Worm (Caenorhabditis elegans) whole organism, L4 larva: Measurements from ENCODE around the gene csn-5.

Experiments
- ces-1 ChIP-seq: fragments of 150-350 bp; sonication (generic microtip); optimal IDR thresholded peaks from 4 replicates; lab custom pipeline; 2014; ENCODE audit warnings: missing biosample characterization, missing genetic modification reagents, missing genetic modification characterization
- fos-1 ChIP-seq: fragments of 150-350 bp; optimal IDR thresholded peaks from 2 replicates; lab custom pipeline; 2014; ENCODE audit warnings: missing biosample characterization, missing genetic modification characterization
- hlh-30 ChIP-seq: sonication (generic microtip); optimal IDR thresholded peaks from 2 replicates; lab custom pipeline; 2017; ENCODE audit warnings: antibody characterized with exemption, mild to moderate bottlenecking, missing genetic modification characterization, missing compliant biosample characterization; ENCODE audit not compliant: insufficient read depth
- lin-39 ChIP-seq: fragments of 150-350 bp; optimal IDR thresholded peaks from 2 replicates; lab custom pipeline; 2014; ENCODE audit warnings: missing biosample characterization, missing genetic modification reagents, missing genetic modification characterization
- mdl-1 ChIP-seq, 2 experiments: fragments of 150-350 bp in 1 of 2; sonication (generic microtip) in 1 of 2; optimal IDR thresholded peaks; 2 replicates each; lab custom pipeline; 2014 to 2017; ENCODE audit warnings: missing biosample characterization in 2 of 2, missing genetic modification characterization in 2 of 2
- pqm-1 ChIP-seq: sonication (generic microtip); optimal IDR thresholded peaks from 2 replicates; lab custom pipeline; 2017; ENCODE audit warnings: missing biosample characterization, missing genetic modification characterization
- tag-97 ChIP-seq: fragments of 200-800 bp; sonication (Bioruptor generic); IDR thresholded peaks from 2 replicates; pipeline ENCODE4 v1.3.6; 2022; ENCODE audit warnings: missing genetic modification characterization, missing compliant biosample characterization
- unc-39 ChIP-seq: sonication (generic microtip); optimal IDR thresholded peaks from 2 replicates; lab custom pipeline; 2017; ENCODE audit warnings: missing biosample characterization, missing genetic modification characterization

ce11 chrIV:5669459-5669858, 20.1 kb downstream of the csn-5 start, which contains the start of gene T19E7.6:
- TF ChIP-seq mdl-1 (tag; optimal IDR thresholded peaks at IDR 0.05; lab: Kevin White, UChicago), result no peak
- TF ChIP-seq ces-1, result no peak
- no peak for TF ChIP-seq pqm-1 (tag; lab: Kevin White, UChicago)
- no peak for TF ChIP-seq hlh-30 (tag; lab: Kevin White, UChicago)
- no peak for TF ChIP-seq fos-1 (tag; lab: Kevin White, UChicago)
- no peak for TF ChIP-seq lin-39
- TF ChIP-seq unc-39 (tag; lab: Kevin White, UChicago), result no peak
- no peak for TF ChIP-seq tag-97 (GFP tag; lab: Robert Waterston, UW)
